Worm (Caenorhabditis elegans) whole organism, young adult: ENCODE data around the gene C01G10.18.
A peak's percentile ranks its signal among the peaks of the same experiment; 100 is the strongest.

ENCODE experiments used
- B0019.2 ChIP-seq: fragments of 200-800 bp; sonication (Bioruptor generic); conservative IDR thresholded peaks from 2 replicates; pipeline ENCODE4 v1.3.6; 2022; ENCODE audit warnings: missing genetic modification reagents, missing genetic modification characterization, missing compliant biosample characterization
- B0261.1 ChIP-seq: sonication (generic microtip); optimal IDR thresholded peaks from 2 replicates; lab custom pipeline; 2016; ENCODE audit warnings: mild to moderate bottlenecking, missing genetic modification characterization, moderate library complexity, missing compliant biosample characterization
- C06A6.2 ChIP-seq: fragments of 200-800 bp; sonication (Bioruptor generic); conservative IDR thresholded peaks from 2 replicates; pipeline ENCODE4 v1.3.6; 2022; ENCODE audit warnings: missing genetic modification characterization, missing compliant biosample characterization
- F10E7.11 ChIP-seq: sonication (generic microtip); optimal IDR thresholded peaks from 2 replicates; lab custom pipeline; 2017; ENCODE audit warnings: mild to moderate bottlenecking, missing genetic modification characterization, moderate library complexity, missing compliant biosample characterization
- F22D6.2 ChIP-seq: sonication (generic microtip); optimal IDR thresholded peaks from 2 replicates; lab custom pipeline; 2016; ENCODE audit warnings: mild to moderate bottlenecking, missing genetic modification characterization, missing compliant biosample characterization
- F23B12.7 ChIP-seq: sonication (generic microtip); optimal IDR thresholded peaks from 2 replicates; lab custom pipeline; 2017; ENCODE audit warnings: missing genetic modification characterization, mild to moderate bottlenecking, missing compliant biosample characterization, antibody characterized with exemption, moderate library complexity; ENCODE audit not compliant: insufficient read depth
- F33H1.4 ChIP-seq: fragments of 200-800 bp; sonication (Bioruptor generic); IDR thresholded peaks from 2 replicates; pipeline ENCODE4 v1.3.6; 2022; ENCODE audit warnings: missing genetic modification reagents, missing genetic modification characterization, missing compliant biosample characterization
- F49E8.2 ChIP-seq: sonication (generic microtip); optimal IDR thresholded peaks from 3 replicates; lab custom pipeline; 2017; ENCODE audit warnings: missing genetic modification characterization, mild to moderate bottlenecking, missing compliant biosample characterization, antibody characterized with exemption, moderate library complexity; ENCODE audit not compliant: insufficient read depth
- F57A8.1 ChIP-seq: fragments of 200-800 bp; sonication (Bioruptor generic); optimal IDR thresholded peaks from 2 replicates; lab custom pipeline; 2018; ENCODE audit warnings: mild to moderate bottlenecking, missing genetic modification characterization, moderate library complexity, missing compliant biosample characterization
- F57C9.4 ChIP-seq: sonication (generic microtip); optimal IDR thresholded peaks from 2 replicates; lab custom pipeline; 2017; ENCODE audit warnings: mild to moderate bottlenecking, missing genetic modification characterization, missing compliant biosample characterization
- K11D2.4 ChIP-seq: fragments of 200-800 bp; sonication (Bioruptor generic); IDR thresholded peaks from 2 replicates; pipeline ENCODE4 v1.3.6; 2022; ENCODE audit warnings: missing genetic modification reagents, missing genetic modification characterization, missing compliant biosample characterization
- T26A5.8 ChIP-seq: sonication (generic microtip); optimal IDR thresholded peaks from 2 replicates; lab custom pipeline; 2016; ENCODE audit warnings: missing genetic modification characterization, missing compliant biosample characterization
- Y53G8AR.9 ChIP-seq: fragments of 200-800 bp; sonication (Bioruptor generic); conservative IDR thresholded peaks from 2 replicates; pipeline ENCODE4 v1.3.6; 2022; ENCODE audit warnings: missing genetic modification reagents, missing genetic modification characterization, missing compliant biosample characterization
- Y67H2A.10 ChIP-seq: fragments of 200-800 bp; sonication (Bioruptor generic); conservative IDR thresholded peaks from 2 replicates; pipeline ENCODE4 v1.3.6; 2022; ENCODE audit warnings: missing genetic modification reagents, missing genetic modification characterization, missing compliant biosample characterization
- Y79H2A.3 ChIP-seq: fragments of 200-800 bp; sonication (Bioruptor generic); conservative IDR thresholded peaks from 2 replicates; pipeline ENCODE4 v1.3.6; 2022; ENCODE audit warnings: missing genetic modification reagents, missing genetic modification characterization, missing compliant biosample characterization
- aptf-3 ChIP-seq: fragments of 200-800 bp; sonication (Bioruptor generic); IDR thresholded peaks from 2 replicates; pipeline ENCODE4 v1.3.6; 2022; ENCODE audit warnings: missing genetic modification characterization, missing compliant biosample characterization
- athp-1 ChIP-seq: sonication (generic microtip); optimal IDR thresholded peaks from 2 replicates; lab custom pipeline; 2017; ENCODE audit warnings: mild to moderate bottlenecking, missing genetic modification characterization, missing compliant biosample characterization
- attf-3 ChIP-seq: fragments of 200-800 bp; sonication (Bioruptor generic); conservative IDR thresholded peaks from 2 replicates; pipeline ENCODE4 v1.3.6; 2022; ENCODE audit warnings: missing genetic modification reagents, missing genetic modification characterization, missing compliant biosample characterization
- attf-6 ChIP-seq: fragments of 200-800 bp; sonication (Bioruptor generic); IDR thresholded peaks from 2 replicates; pipeline ENCODE4 v1.3.6; 2022; ENCODE audit warnings: missing genetic modification reagents, missing genetic modification characterization, missing compliant biosample characterization
- ceh-27 ChIP-seq: fragments of 200-800 bp; sonication (Bioruptor generic); optimal IDR thresholded peaks from 2 replicates; lab custom pipeline; 2018; ENCODE audit warnings: mild to moderate bottlenecking, missing genetic modification characterization, moderate library complexity, missing compliant biosample characterization
- ceh-58 ChIP-seq: fragments of 200-800 bp; sonication (Bioruptor generic); IDR thresholded peaks from 2 replicates; pipeline ENCODE4 v1.3.6; 2022; ENCODE audit warnings: missing genetic modification characterization, missing compliant biosample characterization
- chd-7 ChIP-seq: sonication (generic microtip); optimal IDR thresholded peaks from 2 replicates; lab custom pipeline; 2016; ENCODE audit warnings: mild to moderate bottlenecking, missing genetic modification characterization, moderate library complexity, missing compliant biosample characterization
- ekl-4 ChIP-seq: fragments of 200-800 bp; sonication (Bioruptor generic); IDR thresholded peaks from 2 replicates; pipeline ENCODE4 v1.3.6; 2022; ENCODE audit warnings: missing genetic modification reagents, missing genetic modification characterization, missing compliant biosample characterization
- him-1 ChIP-seq: sonication (generic microtip); optimal IDR thresholded peaks from 2 replicates; lab custom pipeline; 2016; ENCODE audit warnings: missing genotype, missing genetic modification reagents, missing genetic modification characterization, missing compliant biosample characterization
- hlh-12 ChIP-seq: sonication (generic microtip); optimal IDR thresholded peaks from 2 replicates; lab custom pipeline; 2016; ENCODE audit warnings: missing genetic modification characterization, missing compliant biosample characterization
- hmg-20 ChIP-seq: fragments of 200-800 bp; sonication (Bioruptor generic); IDR thresholded peaks from 2 replicates; pipeline ENCODE4 v1.3.6; 2022; ENCODE audit warnings: missing genetic modification reagents, missing genetic modification characterization, missing compliant biosample characterization
- hrde-1 ChIP-seq: sonication (generic microtip); optimal IDR thresholded peaks from 2 replicates; lab custom pipeline; 2016; ENCODE audit warnings: missing genetic modification characterization, mild to moderate bottlenecking, missing compliant biosample characterization, moderate library complexity, missing genotype, missing genetic modification reagents, borderline replicate concordance
- let-526 ChIP-seq: fragments of 200-800 bp; sonication (Bioruptor generic); IDR thresholded peaks from 2 replicates; pipeline ENCODE4 v1.3.6; 2022; ENCODE audit warnings: missing genetic modification reagents, missing genetic modification characterization, missing compliant biosample characterization
- let-607 ChIP-seq, 2 experiments: fragments of 200-800 bp in 1 of 2; sonication (Bioruptor generic) in 1 of 2; sonication (generic microtip) in 1 of 2; optimal IDR thresholded peaks; 2 replicates each; lab custom pipeline; 2016 to 2018; ENCODE audit warnings: mild to moderate bottlenecking in 2 of 2, missing compliant biosample characterization in 2 of 2, missing genetic modification characterization in 2 of 2, moderate library complexity in 2 of 2, missing genotype in 1 of 2
- lin-35 ChIP-seq, 3 experiments: fragments of 150-350 bp in 2 of 3; sonication (generic microtip) in 1 of 3; optimal IDR thresholded peaks; 2 replicates each; lab custom pipeline; 2014 to 2018; ENCODE audit warnings: missing biosample characterization in 3 of 3, missing genetic modification characterization in 3 of 3, missing genetic modification reagents in 3 of 3
- lin-54 ChIP-seq: fragments of 200-800 bp; sonication (Bioruptor generic); optimal IDR thresholded peaks from 2 replicates; lab custom pipeline; 2018; ENCODE audit warnings: mild to moderate bottlenecking, missing genetic modification characterization, missing compliant biosample characterization
- lsl-1 ChIP-seq: fragments of 200-800 bp; sonication (Bioruptor generic); optimal IDR thresholded peaks from 2 replicates; lab custom pipeline; 2018; ENCODE audit warnings: mild to moderate bottlenecking, missing genetic modification characterization, moderate library complexity, missing compliant biosample characterization
- madf-6 ChIP-seq: fragments of 200-800 bp; sonication (Bioruptor generic); IDR thresholded peaks from 2 replicates; pipeline ENCODE4 v1.3.6; 2022; ENCODE audit warnings: missing genetic modification reagents, missing genetic modification characterization, missing compliant biosample characterization
- nfya-1 ChIP-seq: sonication (generic microtip); optimal IDR thresholded peaks from 2 replicates; lab custom pipeline; 2017; ENCODE audit warnings: antibody characterized with exemption, missing compliant biosample characterization, missing genetic modification characterization, borderline replicate concordance; ENCODE audit not compliant: insufficient read depth
- nhr-90 ChIP-seq: sonication (generic microtip); optimal IDR thresholded peaks from 2 replicates; lab custom pipeline; 2016; ENCODE audit warnings: missing genotype, mild to moderate bottlenecking, missing genetic modification characterization, missing compliant biosample characterization
- pha-4 ChIP-seq: fragments of 150-350 bp; sonication (generic microtip); optimal IDR thresholded peaks from 2 replicates; lab custom pipeline; 2014; ENCODE audit warnings: missing biosample characterization, missing genetic modification reagents, missing genetic modification characterization
- sdz-38 ChIP-seq: sonication (generic microtip); optimal IDR thresholded peaks from 2 replicates; lab custom pipeline; 2016; ENCODE audit warnings: missing genotype, missing genetic modification characterization, missing compliant biosample characterization
- snpc-1.1 ChIP-seq: sonication (generic microtip); optimal IDR thresholded peaks from 2 replicates; lab custom pipeline; 2017; ENCODE audit warnings: missing genetic modification characterization, mild to moderate bottlenecking, missing compliant biosample characterization, antibody characterized with exemption, moderate library complexity, missing genotype, missing genetic modification reagents; ENCODE audit not compliant: insufficient read depth
- snpc-3.4 ChIP-seq: sonication (generic microtip); optimal IDR thresholded peaks from 2 replicates; lab custom pipeline; 2017; ENCODE audit warnings: missing genetic modification characterization, mild to moderate bottlenecking, missing compliant biosample characterization, antibody characterized with exemption, moderate library complexity, missing genotype, missing genetic modification reagents
- snpc-4 ChIP-seq, 5 experiments: fragments of 150-350 bp in 1 of 5; sonication (generic microtip) in 4 of 5; optimal IDR thresholded peaks; 2 replicates each; lab custom pipeline; 2014 to 2018; ENCODE audit warnings: missing genetic modification characterization in 5 of 5, missing biosample characterization in 3 of 5, antibody characterized with exemption in 2 of 5, mild to moderate bottlenecking in 2 of 5, missing compliant biosample characterization in 2 of 5, missing genotype in 2 of 5, moderate library complexity in 2 of 5, missing genetic modification reagents in 1 of 5
- somi-1 ChIP-seq: fragments of 200-800 bp; sonication (Bioruptor generic); optimal IDR thresholded peaks from 2 replicates; lab custom pipeline; 2018; ENCODE audit warnings: mild to moderate bottlenecking, missing genetic modification characterization, missing compliant biosample characterization
- sptf-2 ChIP-seq: fragments of 200-800 bp; sonication (Bioruptor generic); optimal IDR thresholded peaks from 2 replicates; lab custom pipeline; 2018; ENCODE audit warnings: mild to moderate bottlenecking, missing genetic modification characterization, missing compliant biosample characterization
- tbx-9 ChIP-seq: sonication (generic microtip); optimal IDR thresholded peaks from 2 replicates; lab custom pipeline; 2016; ENCODE audit warnings: borderline replicate concordance, missing genetic modification characterization, inconsistent platforms, missing compliant biosample characterization
- zim-3 ChIP-seq: sonication (generic microtip); optimal IDR thresholded peaks from 2 replicates; lab custom pipeline; 2017; ENCODE audit warnings: mild to moderate bottlenecking, missing genetic modification characterization, moderate library complexity, missing compliant biosample characterization
- ztf-18 ChIP-seq: sonication (generic microtip); optimal IDR thresholded peaks from 2 replicates; lab custom pipeline; 2016; ENCODE audit warnings: missing genotype, mild to moderate bottlenecking, missing genetic modification characterization, missing compliant biosample characterization
- ztf-25 ChIP-seq: fragments of 200-800 bp; sonication (Bioruptor generic); IDR thresholded peaks from 2 replicates; pipeline ENCODE4 v1.3.6; 2022; ENCODE audit warnings: missing genetic modification reagents, missing genetic modification characterization, missing compliant biosample characterization

Gene C01G10.18

ce11 chrV:15085335-15085800, 3.1 kb downstream of the C01G10.18 start, which contains the start of the genes ahsa-1 and C01G10.7 (continued):
- TF ChIP-seq him-1 (tag; lab: Kevin White, UChicago) (peak; percentile 26), somi-1 (GFP tag; lab: Kevin White, UChicago) (no peak), B0019.2 (GFP tag; lab: Robert Waterston, UW) (peak; percentile 82; the same call in 1 of the 2 replicates), aptf-3 (GFP tag; lab: Robert Waterston, UW) (no peak), hrde-1 (tag; lab: Kevin White, UChicago) (peak; percentile 23), snpc-4 (GFP tag; optimal IDR thresholded peaks at IDR 0.05; lab: Kevin White, UChicago) (no peak), snpc-4 (tag; optimal IDR thresholded peaks at IDR 0.05; lab: Kevin White, UChicago) (peak in 3 of 4 experiments; percentile 69 to 85 (median 74)), sdz-38 (no peak), zim-3 (tag; lab: Kevin White, UChicago) (no peak), nfya-1 (no peak), snpc-1.1 (tag; lab: Kevin White, UChicago) (peak; percentile 74), let-607 (tag; optimal IDR thresholded peaks at IDR 0.05; lab: Kevin White, UChicago) (peak in 1 of 2 experiments; percentile 77), attf-3 (GFP tag; lab: Robert Waterston, UW) (peak; percentile 69), ztf-18 (tag; lab: Kevin White, UChicago) (peak; percentile 74), snpc-3.4 (tag; lab: Kevin White, UChicago) (peak; percentile 51), Y79H2A.3 (peak; percentile 77), F22D6.2 (peak; percentile 52), attf-6 (GFP tag; lab: Robert Waterston, UW) (no peak), nhr-90 (no peak), pha-4 (tag; lab: Kevin White, UChicago) (no peak), lsl-1 (GFP tag; lab: Kevin White, UChicago) (peak; percentile 68), lin-54 (GFP tag; lab: Kevin White, UChicago) (peak; percentile 82), athp-1 (tag; lab: Kevin White, UChicago) (peak; percentile 86), F57C9.4 (tag; lab: Kevin White, UChicago) (no peak), F49E8.2 (tag; lab: Kevin White, UChicago) (peak; percentile 24), Y53G8AR.9 (GFP tag; lab: Robert Waterston, UW) (peak; percentile 76; the same call in 1 of the 2 replicates), F10E7.11 (tag; lab: Kevin White, UChicago) (no peak), sptf-2 (GFP tag; lab: Kevin White, UChicago) (peak; percentile 41), F57A8.1 (no peak), C06A6.2 (GFP tag; lab: Robert Waterston, UW) (no peak), B0261.1 (tag; lab: Kevin White, UChicago) (peak; percentile 37), Y67H2A.10 (GFP tag; lab: Robert Waterston, UW) (peak; percentile 74), hlh-12 (no peak), F33H1.4 (GFP tag; lab: Robert Waterston, UW) (peak; percentile 70), T26A5.8 (no peak), F23B12.7 (tag; lab: Kevin White, UChicago) (peak; percentile 84), ekl-4 (peak; percentile 88), K11D2.4 (GFP tag; lab: Robert Waterston, UW) (0 out of 2 replicates have a peak, but pooled peaks have one; percentile 55), ceh-58 (no peak), ceh-27 (GFP tag; lab: Kevin White, UChicago) (peak; percentile 92), lin-35 (GFP tag; optimal IDR thresholded peaks at IDR 0.05; lab: Kevin White, UChicago) (no peak), ztf-25 (GFP tag; lab: Robert Waterston, UW) (peak; percentile 71; the same call in 1 of the 2 replicates), chd-7 (no peak), madf-6 (GFP tag; lab: Robert Waterston, UW) (peak; percentile 79), hmg-20 (GFP tag; lab: Robert Waterston, UW) (no peak), tbx-9 (tag; lab: Kevin White, UChicago) (no peak), let-526 (GFP tag; lab: Robert Waterston, UW) (peak; percentile 90)
